Worm (Caenorhabditis elegans): ENCODE results near the gene K01B6.3.

DNA sequence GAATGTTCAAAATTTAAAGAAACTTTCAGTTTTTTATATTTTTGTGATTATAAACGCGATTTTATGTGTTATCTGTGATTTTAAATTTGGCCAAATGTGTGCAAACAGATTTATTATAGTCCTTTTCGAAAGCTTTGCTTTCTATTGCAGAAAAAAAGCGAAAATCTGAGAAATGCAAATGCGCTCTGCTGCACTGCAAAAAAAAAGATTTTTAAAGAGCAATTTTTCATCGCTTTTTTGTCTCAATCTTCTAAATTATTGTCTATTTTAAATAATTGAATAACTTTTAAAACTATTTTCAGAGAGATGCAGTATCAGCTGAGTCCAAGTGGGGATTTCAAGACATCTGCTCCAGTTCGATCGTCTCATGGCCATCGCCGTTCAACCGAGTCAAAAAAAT, 22.0 kb downstream of the K01B6.3 start, which contains the start of gene cpb-1:
- TF ChIP-seq nhr-237 (tag; optimal IDR thresholded peaks at IDR 0.05), result no peak
- TF ChIP-seq nhr-11 (tag; optimal IDR thresholded peaks at IDR 0.05), result no peak
